Worm (Caenorhabditis elegans) whole organism, dauer: ENCODE measurements around the gene clec-122.
"Not testable (repeated sequence)": the region's sequence is repeated elsewhere in the genome, so short reads cannot be mapped to it uniquely, and the experiment has no call there.

ENCODE experiments used
- unc-62 ChIP-seq: sonication (generic microtip); optimal IDR thresholded peaks from 2 replicates; lab custom pipeline; 2017; ENCODE audit warnings: missing biosample characterization, missing genetic modification reagents, missing genetic modification characterization

The clec-122 gene

DNA sequence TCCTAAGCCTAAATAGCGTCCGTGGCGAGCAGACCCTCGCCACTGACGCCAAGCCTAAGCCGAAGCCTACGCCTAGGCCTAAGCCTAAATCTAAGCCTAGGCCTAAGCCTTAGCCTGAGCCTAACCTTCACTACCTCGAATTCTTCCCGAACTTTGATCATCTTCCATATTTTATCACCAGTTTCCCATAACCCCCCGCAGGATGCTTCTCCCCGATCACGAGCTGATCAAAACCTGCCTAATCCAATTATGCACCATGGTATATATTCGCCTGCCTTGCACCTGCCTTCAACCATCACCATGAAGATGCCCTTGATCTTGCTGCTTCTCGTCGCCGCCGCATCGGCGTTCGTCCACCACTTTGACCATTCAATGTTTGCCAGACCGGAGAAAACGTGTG lies 20.9 kb downstream of the clec-122 start, which contains the start of gene ins-31:
Gene ins-31 (plus strand): TSS at position 301 of the 400 bp plus-strand sequence.
- not testable (repeated sequence) for TF ChIP-seq unc-62 (GFP tag; lab: Kevin White, UChicago)

DNA sequence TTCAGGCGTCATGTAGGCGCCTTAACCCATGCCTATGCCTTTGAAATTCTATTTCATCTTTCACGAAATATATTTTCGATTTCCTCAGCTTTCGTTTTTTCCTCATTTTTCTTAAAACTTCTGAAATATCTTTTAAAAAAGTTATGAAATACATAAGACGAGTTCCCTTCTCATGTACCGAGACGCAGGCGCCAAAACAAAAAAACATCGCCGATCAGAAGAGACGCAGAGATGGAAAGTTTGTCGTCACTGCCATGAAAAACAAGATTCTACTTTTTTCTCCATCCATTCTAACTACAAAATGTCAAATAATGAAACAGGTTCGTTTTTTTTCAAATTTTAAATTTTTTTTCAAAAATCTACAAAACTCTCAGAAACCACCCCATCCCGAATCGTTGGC lies 23.1 kb downstream of the clec-122 start, which contains the start of gene chil-24:
Gene chil-24 (plus strand): TSS at position 156 of the 400 bp plus-strand sequence.
- no peak for TF ChIP-seq unc-62 (GFP tag; lab: Kevin White, UChicago)

DNA sequence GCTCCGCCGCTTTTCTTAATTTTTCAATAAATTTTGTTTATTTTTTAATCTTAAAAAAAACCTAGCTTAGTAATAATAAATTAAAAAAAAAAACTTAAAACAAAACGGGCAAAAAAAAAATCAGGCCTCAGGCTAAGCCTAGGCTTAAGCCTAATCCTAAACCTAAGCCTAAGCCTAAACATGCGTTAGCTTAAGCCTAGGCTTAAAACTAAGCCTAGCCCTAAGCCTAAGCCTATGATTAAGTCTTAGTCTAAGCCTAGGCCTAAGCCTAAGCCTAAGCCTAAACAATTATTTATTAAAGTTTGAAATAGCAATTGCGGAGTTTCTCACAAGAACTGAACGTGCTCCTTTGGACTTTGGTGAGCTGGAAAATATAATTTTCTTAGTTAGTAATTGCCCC lies 29.4 kb downstream of the clec-122 start:
- TF ChIP-seq unc-62 (GFP tag; lab: Kevin White, UChicago) = no peak

DNA sequence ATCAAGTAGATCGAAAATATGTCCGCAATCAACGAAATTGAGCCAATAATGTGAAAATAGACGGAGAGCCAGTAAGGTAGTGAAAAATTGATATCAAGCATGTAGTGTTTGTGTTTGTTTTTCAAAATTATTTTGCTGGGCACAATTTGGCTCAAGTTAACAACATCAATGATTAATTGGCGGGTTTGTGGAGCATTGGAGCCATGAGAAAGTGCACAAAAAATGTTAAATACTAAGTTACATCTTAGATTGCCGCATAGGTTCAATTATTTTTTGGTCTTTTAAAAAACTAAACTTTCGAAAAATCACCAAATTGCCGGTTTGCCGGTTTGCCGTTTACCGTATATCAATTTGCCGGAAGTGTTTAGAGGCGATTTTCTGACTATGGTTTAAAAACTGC lies 31.9 kb downstream of the clec-122 start, which contains the start of gene sri-54:
Gene sri-54 (minus strand): TSS at position 101 of the 400 bp plus-strand sequence.
- TF ChIP-seq unc-62 (GFP tag; lab: Kevin White, UChicago) = no peak

DNA sequence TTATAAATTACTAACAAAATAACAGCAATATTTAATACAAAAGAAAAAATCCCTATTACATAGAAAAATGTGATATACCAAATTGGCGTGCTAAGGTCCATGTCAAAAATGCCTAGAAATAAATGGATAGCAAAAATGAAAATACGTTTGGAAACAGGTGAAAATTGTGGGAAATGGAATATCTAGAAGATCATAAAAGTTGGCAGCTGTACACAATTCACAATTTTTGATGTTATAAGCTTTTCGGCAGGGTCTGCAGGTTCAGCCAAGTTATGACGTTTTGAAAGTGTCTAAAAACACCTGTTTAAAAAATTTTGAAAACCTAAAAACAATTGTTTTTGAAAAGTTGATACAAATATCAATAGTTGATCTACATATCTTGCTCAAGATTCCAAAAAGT lies 37.0 kb downstream of the clec-122 start, which contains the start of gene sri-42:
Gene sri-42 (minus strand): TSS at position 101 of the 400 bp plus-strand sequence.
- TF ChIP-seq unc-62 (GFP tag; lab: Kevin White, UChicago) = not testable (repeated sequence)

DNA sequence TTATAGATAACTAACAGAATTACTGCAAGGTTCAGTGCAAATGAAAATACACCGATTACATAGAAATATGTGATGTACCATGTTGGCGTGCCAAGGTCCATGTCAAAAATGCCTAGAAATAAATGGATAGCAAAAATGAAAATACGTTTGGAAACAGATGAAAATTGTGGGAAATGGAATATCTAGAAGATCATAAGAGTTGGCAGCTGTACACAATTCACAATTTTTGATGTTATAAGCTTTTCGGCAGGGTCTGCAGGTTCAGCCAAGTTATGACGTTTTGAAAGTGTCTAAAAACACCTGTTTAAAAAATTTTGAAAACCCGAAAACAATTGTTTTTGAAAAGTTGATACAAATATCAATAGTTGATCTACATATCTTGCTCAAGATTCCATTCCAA lies 38.7 kb downstream of the clec-122 start, which contains the start of gene sri-43:
Gene sri-43 (minus strand): TSS at position 101 of the 400 bp plus-strand sequence.
- TF ChIP-seq unc-62 (GFP tag; lab: Kevin White, UChicago) = not testable (repeated sequence)

DNA sequence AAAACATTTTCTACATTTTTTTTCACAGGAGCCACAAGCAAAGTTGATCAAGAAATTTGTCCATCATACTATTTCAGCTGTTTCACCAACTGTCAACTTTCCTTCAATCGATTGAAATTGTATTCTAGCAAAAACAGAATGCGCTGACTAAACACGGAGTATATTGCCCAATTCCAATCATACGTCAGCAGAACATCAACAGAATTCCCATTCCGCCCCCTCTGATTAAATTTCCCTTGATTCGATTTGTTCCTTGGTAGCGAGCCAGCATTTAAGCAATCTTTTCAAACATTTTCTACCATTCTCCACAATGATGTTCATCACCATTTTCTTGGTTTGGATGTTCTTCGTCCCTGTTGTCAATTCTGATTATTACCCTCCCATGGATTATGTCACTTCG lies 40.0 kb downstream of the clec-122 start, which contains the start of gene T10D4.15:
Gene T10D4.15 (plus strand): TSS at position 301 of the 400 bp plus-strand sequence.
- no peak for TF ChIP-seq unc-62 (GFP tag; lab: Kevin White, UChicago)

DNA sequence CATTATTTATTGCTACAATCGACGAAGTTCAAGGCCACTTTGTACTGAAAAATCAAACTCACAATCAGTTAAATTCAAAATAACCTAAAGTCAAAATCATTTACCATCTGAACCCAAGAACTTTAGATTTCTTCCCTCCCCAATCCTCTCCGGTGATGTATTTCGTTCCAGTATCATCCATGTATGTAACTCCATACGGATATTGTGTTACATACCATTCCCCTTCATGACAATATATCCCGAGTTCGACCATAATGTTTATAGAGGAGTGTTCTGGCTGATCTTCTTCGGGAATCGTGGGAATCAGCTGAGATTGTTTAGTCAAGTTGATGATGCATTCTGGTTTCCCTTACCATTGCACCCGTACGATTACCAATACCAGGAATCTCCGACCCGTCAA lies 42.5 kb downstream of the clec-122 start:
- TF ChIP-seq unc-62 (GFP tag; lab: Kevin White, UChicago) = no peak

DNA sequence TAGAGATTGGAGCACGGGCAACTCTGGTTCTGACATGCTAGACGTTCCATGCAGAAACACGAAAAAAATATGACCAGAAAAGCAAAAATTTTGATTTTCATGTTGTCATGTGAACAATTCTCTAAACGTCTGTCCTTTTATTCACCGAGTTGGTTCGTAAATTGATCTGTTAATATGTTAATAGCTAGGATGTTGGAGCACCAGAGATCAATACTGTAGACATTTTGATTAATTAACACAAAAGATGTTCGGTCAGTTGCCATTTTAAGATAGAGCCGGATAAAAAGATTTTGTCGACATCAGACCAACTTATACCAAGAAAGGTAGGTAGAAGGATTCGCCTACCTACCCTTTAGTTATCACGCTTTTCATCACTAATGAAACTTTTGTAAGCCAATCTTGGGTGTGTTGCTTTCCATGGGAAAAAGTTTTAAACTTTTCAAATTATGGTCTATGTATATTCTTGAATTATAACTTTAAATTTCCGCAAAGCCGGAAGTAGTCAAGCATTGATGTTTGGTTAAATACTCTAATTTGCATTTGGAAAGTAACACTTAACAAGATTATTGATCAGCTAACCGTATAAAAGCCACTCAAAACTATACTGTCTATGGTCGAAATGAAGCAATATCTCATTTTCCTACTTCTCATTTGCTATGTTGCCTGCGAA lies 43.8 kb downstream of the clec-122 start, which contains the start of the genes T10D4.11 and T10D4.1:
Gene T10D4.11 (minus strand): TSS at position 101 of the 670 bp plus-strand sequence.
Gene T10D4.1 (plus strand): TSS at position 620 of the 670 bp plus-strand sequence.
- TF ChIP-seq unc-62 (GFP tag; lab: Kevin White, UChicago) = no peak

DNA sequence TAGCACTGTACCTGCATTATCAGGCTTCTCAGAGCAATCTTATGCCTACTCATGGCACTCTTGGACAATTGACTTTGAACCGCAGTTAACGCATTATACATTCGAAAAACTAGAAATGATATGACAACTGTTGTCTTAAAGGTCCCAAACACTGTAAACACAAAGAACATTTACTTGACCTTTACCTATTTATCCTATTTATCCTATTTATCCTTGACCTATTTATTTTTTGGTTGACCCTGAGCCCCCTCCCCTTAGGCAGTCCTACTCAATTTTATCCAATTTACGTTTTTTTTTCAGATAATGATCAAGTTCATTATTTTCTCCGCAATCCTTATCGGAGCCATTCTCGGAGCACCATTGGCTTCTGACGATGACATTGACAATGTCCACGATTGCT lies 45.8 kb downstream of the clec-122 start, which contains the start of the genes T10D4.14 and T10D4.19:
Gene T10D4.14 (minus strand): TSS at position 101 of the 400 bp plus-strand sequence.
Gene T10D4.19 (plus strand): TSS at position 304 of the 400 bp plus-strand sequence.
- TF ChIP-seq unc-62 (GFP tag; lab: Kevin White, UChicago) = no peak

DNA sequence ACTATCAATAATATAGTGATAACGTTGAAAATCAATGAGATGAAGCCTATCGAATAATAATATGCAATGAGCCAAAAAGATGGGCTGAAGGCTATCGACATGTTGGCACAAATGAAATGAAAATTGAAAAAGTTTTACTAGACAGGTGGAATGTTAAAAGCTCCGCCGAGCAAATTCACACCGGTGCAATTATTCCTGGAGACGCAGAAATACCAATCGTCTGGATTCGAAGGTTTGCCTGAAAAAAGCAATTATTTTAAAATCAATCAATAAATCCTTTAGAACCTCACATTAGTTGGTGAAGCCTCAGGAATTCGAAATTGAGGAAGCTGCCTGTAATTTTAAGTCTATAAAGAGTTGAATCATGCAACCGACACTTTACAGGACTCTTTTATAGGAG lies 48.5 kb downstream of the clec-122 start, which contains the start of gene sri-32:
Gene sri-32 (minus strand): TSS at position 101 of the 400 bp plus-strand sequence.
- no peak for TF ChIP-seq unc-62 (GFP tag; lab: Kevin White, UChicago)

DNA sequence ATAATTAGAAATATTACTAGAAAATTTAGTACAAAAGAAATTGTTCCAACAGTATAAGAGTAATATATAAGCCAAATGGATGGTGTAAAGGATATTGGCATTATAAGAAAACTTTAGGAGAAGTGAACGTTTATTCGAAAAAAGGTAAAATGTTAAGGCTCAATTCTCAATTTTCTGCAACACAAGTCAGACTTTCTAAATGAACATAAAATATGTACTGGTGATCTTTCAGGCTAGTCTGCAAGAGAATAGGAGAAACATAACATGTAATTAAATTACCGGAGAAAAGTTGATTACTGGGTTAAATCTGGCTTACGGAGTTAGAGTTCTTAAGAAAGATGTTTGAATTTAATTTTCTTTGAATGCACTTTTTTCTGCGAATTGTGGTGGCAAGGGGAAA lies 50.9 kb downstream of the clec-122 start, which contains the start of gene sri-33:
Gene sri-33 (minus strand): TSS at position 101 of the 400 bp plus-strand sequence.
- no peak for TF ChIP-seq unc-62 (GFP tag; lab: Kevin White, UChicago)
